Worm (Caenorhabditis elegans): Measurements from ENCODE around the gene tag-244.

The tag-244 gene

DNA sequence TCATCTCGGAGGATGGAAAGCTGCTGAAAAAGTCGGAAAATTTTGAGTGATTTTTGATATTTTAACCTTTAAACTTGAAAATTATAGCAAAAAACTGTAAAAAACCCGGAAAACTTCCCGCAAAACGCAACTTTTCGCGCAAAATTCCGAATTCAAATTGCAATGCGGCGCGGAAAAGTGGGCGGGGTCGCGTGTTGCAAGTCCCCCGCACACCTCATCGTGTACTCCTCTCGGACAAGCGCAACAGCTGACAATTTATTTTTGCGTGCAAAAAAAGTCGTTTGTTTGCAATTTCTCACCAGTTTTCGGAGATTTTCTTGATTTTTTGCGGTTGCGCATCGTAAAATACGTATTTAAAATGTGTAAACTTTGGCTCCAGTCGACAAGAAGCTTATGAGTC is 45.1 kb downstream of the tag-244 start, which contains the start of gene npp-8 (continued):
- TF ChIP-seq nhr-47 (tag; optimal IDR thresholded peaks at IDR 0.05) (peak; percentile 94), lin-13 (GFP tag; optimal IDR thresholded peaks at IDR 0.05) (peak; percentile 82), mef-2 (tag; optimal IDR thresholded peaks at IDR 0.05) (no peak), C16A3.4 (tag; optimal IDR thresholded peaks at IDR 0.05) (peak; percentile 79), isw-1 (GFP tag; IDR thresholded peaks at IDR 0.05) (peak; percentile 77), dsc-1 (tag; optimal IDR thresholded peaks at IDR 0.05) (peak; percentile 92), rnt-1 (tag; optimal IDR thresholded peaks at IDR 0.05) (peak; percentile 97), lin-39 (tag; optimal IDR thresholded peaks at IDR 0.05) (peak; percentile 55), aly-2 (tag; optimal IDR thresholded peaks at IDR 0.05) (no peak), lin-14 (GFP tag; optimal IDR thresholded peaks at IDR 0.05) (no peak), zag-1 (tag; optimal IDR thresholded peaks at IDR 0.05) (no peak), fos-1 (tag; optimal IDR thresholded peaks at IDR 0.05) (peak; percentile 69), nhr-19 (GFP tag; conservative IDR thresholded peaks at IDR 0.05) (peak; percentile 89), nhr-28 (tag; optimal IDR thresholded peaks at IDR 0.05) (no peak), mdl-1 (tag; optimal IDR thresholded peaks at IDR 0.05) (peak in 1 of 2 experiments; percentile 64), blmp-1 (tag; optimal IDR thresholded peaks at IDR 0.05) (peak; percentile 52), elt-2 (tag; optimal IDR thresholded peaks at IDR 0.05) (peak; percentile 65), grh-1 (GFP tag; IDR thresholded peaks at IDR 0.05) (peak; percentile 81), F16B12.6 (tag; optimal IDR thresholded peaks at IDR 0.05) (peak; percentile 45), nhr-11 (tag; optimal IDR thresholded peaks at IDR 0.05) (peak; percentile 37), efl-1 (optimal IDR thresholded peaks at IDR 0.05) (peak; percentile 85 to 89), efl-1 (GFP tag; optimal IDR thresholded peaks at IDR 0.05 in 1 of 2) (peak; percentile 86 to 98), fkh-4 (tag; optimal IDR thresholded peaks at IDR 0.05; ENCODE audit: borderline replicate concordance) (peak; percentile 60), egl-13 (tag; optimal IDR thresholded peaks at IDR 0.05) (peak; percentile 86), lin-15B (tag; optimal IDR thresholded peaks at IDR 0.05) (peak; percentile 80), nhr-77 (tag; optimal IDR thresholded peaks at IDR 0.05) (peak; percentile 59), fkh-8 (tag; optimal IDR thresholded peaks at IDR 0.05) (peak; percentile 87), mep-1 (tag; optimal IDR thresholded peaks at IDR 0.05) (peak; percentile 83), ceh-8 (GFP tag; optimal IDR thresholded peaks at IDR 0.05) (peak; percentile 86), vab-15 (tag; optimal IDR thresholded peaks at IDR 0.05) (peak; percentile 74), pag-3 (tag; optimal IDR thresholded peaks at IDR 0.05; ENCODE audit: borderline replicate concordance, insufficient read depth) (no peak), snu-23 (GFP tag; optimal IDR thresholded peaks at IDR 0.05) (peak; percentile 94), alr-1 (tag; optimal IDR thresholded peaks at IDR 0.05; ENCODE audit: borderline replicate concordance) (no peak), xbp-1 (tag; optimal IDR thresholded peaks at IDR 0.05) (peak; percentile 91), dpl-1 (GFP tag; optimal IDR thresholded peaks at IDR 0.05) (peak; percentile 82 to 85 (median 83)), C04F5.9 (tag; optimal IDR thresholded peaks at IDR 0.05) (peak; percentile 78), snpc-4 (tag; optimal IDR thresholded peaks at IDR 0.05) (peak; percentile 65), tbx-2 (tag; optimal IDR thresholded peaks at IDR 0.05) (peak; percentile 91), lsy-2 (tag; optimal IDR thresholded peaks at IDR 0.05) (peak; percentile 86 to 88)

DNA sequence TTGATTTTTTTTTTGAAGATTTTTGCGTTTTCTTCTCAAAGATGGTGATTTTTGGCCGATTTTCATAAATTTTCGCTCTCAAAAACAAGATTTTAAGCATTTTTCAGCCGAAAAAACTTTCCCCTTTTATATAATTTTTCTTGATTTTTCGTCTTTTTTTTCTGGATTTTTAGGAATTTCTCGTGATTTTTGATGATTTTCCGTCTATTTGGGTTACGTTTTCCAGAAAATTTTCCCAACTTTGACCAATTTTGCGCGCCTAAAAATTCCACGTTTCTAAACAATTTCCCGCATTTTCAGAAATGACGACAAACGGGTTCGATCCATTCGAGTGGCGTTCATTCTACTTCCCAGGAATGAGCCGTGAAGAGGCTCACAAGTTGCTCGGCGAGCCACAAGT is 46.3 kb downstream of the tag-244 start, which contains the start of gene ced-2:
ced-2 (plus strand) TSS at position 301 of the 400 bp plus-strand sequence.
- TF ChIP-seq pax-3 (tag; optimal IDR thresholded peaks at IDR 0.05) (no peak), xbp-1 (tag; optimal IDR thresholded peaks at IDR 0.05) (no peak), rnt-1 (tag; optimal IDR thresholded peaks at IDR 0.05) (no peak), ama-1 (optimal IDR thresholded peaks at IDR 0.05) (no peak), alr-1 (tag; optimal IDR thresholded peaks at IDR 0.05; ENCODE audit: borderline replicate concordance) (no peak), nhr-28 (tag; optimal IDR thresholded peaks at IDR 0.05) (no peak), nhr-77 (tag; optimal IDR thresholded peaks at IDR 0.05) (no peak), nhr-47 (tag; optimal IDR thresholded peaks at IDR 0.05) (no peak), mab-9 (GFP tag; IDR thresholded peaks at IDR 0.05) (no peak), lir-3 (tag; optimal IDR thresholded peaks at IDR 0.05; ENCODE audit: poor library complexity) (no peak), C04F5.9 (tag; optimal IDR thresholded peaks at IDR 0.05) (no peak), pqm-1 (tag; optimal IDR thresholded peaks at IDR 0.05) (no peak), fkh-4 (tag; optimal IDR thresholded peaks at IDR 0.05; ENCODE audit: borderline replicate concordance) (no peak), unc-130 (tag; optimal IDR thresholded peaks at IDR 0.05) (no peak), irx-1 (tag; optimal IDR thresholded peaks at IDR 0.05) (no peak), ces-1 (GFP tag; optimal IDR thresholded peaks at IDR 0.05) (no peak), nhr-85 (tag) (no peak), ets-5 (GFP tag; IDR thresholded peaks at IDR 0.05) (no peak), snpc-4 (tag; optimal IDR thresholded peaks at IDR 0.05) (no peak)

Data from whole organism, L1 larva.